Fruit fly (Drosophila melanogaster) whole organism, adult: ENCODE results near the gene CG5265.

Experiments
- CG12768 ChIP-seq: fragments of 200-800 bp; sonication (Bioruptor generic); optimal IDR thresholded peaks from 2 replicates; lab custom pipeline; 2017; ENCODE audit warnings: missing biosample characterization, missing genetic modification characterization, mild to moderate bottlenecking, moderate library complexity, missing genetic modification reagents
- Crg-1 ChIP-seq: fragments of 200-800 bp; sonication (Bioruptor generic); optimal IDR thresholded peaks from 2 replicates; lab custom pipeline; 2016; ENCODE audit warnings: missing biosample characterization, missing genetic modification characterization
- cnc ChIP-seq, 2 experiments: fragments of >200 bp; optimal IDR thresholded peaks; 2 replicates each; lab custom pipeline; 2017
- pad ChIP-seq: fragments of 200-800 bp; sonication (Bioruptor generic); optimal IDR thresholded peaks from 3 replicates; lab custom pipeline; 2017; ENCODE audit warnings: missing biosample characterization, missing genetic modification characterization, mild to moderate bottlenecking, moderate library complexity, missing genetic modification reagents
- tj ChIP-seq: fragments of 200-800 bp; sonication (Bioruptor generic); optimal IDR thresholded peaks from 3 replicates; lab custom pipeline; 2017; ENCODE audit warnings: missing biosample characterization, mild to moderate bottlenecking, missing genetic modification characterization, moderate library complexity

DNA sequence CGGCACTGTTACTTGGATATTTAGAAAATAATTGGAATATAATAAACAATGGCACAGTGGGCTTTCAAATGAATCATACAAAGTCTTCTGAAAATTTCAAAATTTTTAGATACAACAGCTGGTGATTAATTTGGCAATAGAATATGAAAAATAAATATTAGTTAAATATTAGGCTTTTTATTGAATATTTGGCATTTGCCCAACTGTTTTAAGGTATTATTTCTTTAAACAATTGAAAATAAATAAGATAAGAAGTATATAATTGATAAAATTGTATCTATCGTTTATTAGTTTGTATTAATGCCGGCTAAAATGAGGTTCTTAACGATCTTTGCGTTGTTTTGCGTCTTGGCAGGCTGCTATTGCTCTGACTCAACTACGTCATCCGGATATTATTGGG is 14.6 kb upstream of the CG5265 start, which contains the start of gene CG45079:
- TF ChIP-seq Crg-1 (no peak), cnc (optimal IDR thresholded peaks at IDR 0.05; lab: Kevin White, UChicago) (no peak), pad (GFP tag; lab: Kevin White, UChicago) (no peak), tj (GFP tag; lab: Kevin White, UChicago) (no peak), CG12768 (GFP tag; lab: Kevin White, UChicago) (no peak)
